Worm (Caenorhabditis elegans) whole organism, midembryonic: ENCODE measurements around the gene srbc-62.
"Not testable (repeated sequence)": the region's sequence is repeated elsewhere in the genome, so short reads cannot be mapped to it uniquely, and the experiment has no call there.

ENCODE experiments used
- med-1 ChIP-seq: sonication (generic microtip); optimal IDR thresholded peaks from 2 replicates; lab custom pipeline; 2017; ENCODE audit warnings: missing genetic modification characterization, mild to moderate bottlenecking, missing compliant biosample characterization, antibody characterized with exemption, missing genetic modification reagents; ENCODE audit not compliant: insufficient read depth
- tab-1 ChIP-seq: fragments of 200-800 bp; sonication (Bioruptor generic); IDR thresholded peaks from 2 replicates; pipeline ENCODE4 v1.3.6; 2022; ENCODE audit warnings: missing genetic modification characterization, missing compliant biosample characterization

ce11 chrV:17264855-17265254 is 47.1 kb downstream of the srbc-62 start, which contains the start of gene K10G4.3:
- TF ChIP-seq tab-1 (GFP tag; lab: Robert Waterston, UW); med-1 (GFP tag; lab: Kevin White, UChicago): not testable (repeated sequence)
